Worm (Caenorhabditis elegans) whole organism, early embryonic: ENCODE measurements around the gene Y37E11B.10.

ENCODE experiments used
- B0310.2 ChIP-seq: sonication (generic microtip); optimal IDR thresholded peaks from 2 replicates; lab custom pipeline; 2016; ENCODE audit warnings: mild to moderate bottlenecking, missing genetic modification characterization, missing compliant biosample characterization
- F13C5.2 ChIP-seq: sonication (generic microtip); optimal IDR thresholded peaks from 2 replicates; lab custom pipeline; 2017; ENCODE audit warnings: mild to moderate bottlenecking, missing genetic modification characterization, inconsistent platforms, missing compliant biosample characterization
- aly-1 ChIP-seq: sonication (generic microtip); optimal IDR thresholded peaks from 2 replicates; lab custom pipeline; 2016; ENCODE audit warnings: missing genetic modification characterization, missing compliant biosample characterization
- ama-1 ChIP-seq: fragments of 150-350 bp; optimal IDR thresholded peaks from 2 replicates; lab custom pipeline; 2014
- ceh-13 ChIP-seq: fragments of 200-800 bp; sonication (Bioruptor generic); optimal IDR thresholded peaks from 2 replicates; lab custom pipeline; 2018; ENCODE audit warnings: mild to moderate bottlenecking, missing genetic modification characterization, missing compliant biosample characterization
- ceh-36 ChIP-seq: sonication (generic microtip); optimal IDR thresholded peaks from 2 replicates; lab custom pipeline; 2016; ENCODE audit warnings: missing genetic modification characterization, inconsistent platforms, missing compliant biosample characterization
- ets-7 ChIP-seq: sonication (generic microtip); optimal IDR thresholded peaks from 2 replicates; lab custom pipeline; 2016; ENCODE audit warnings: missing genotype, missing genetic modification characterization, missing compliant biosample characterization
- flt-1 ChIP-seq: fragments of 200-800 bp; sonication (Bioruptor generic); IDR thresholded peaks from 2 replicates; pipeline ENCODE4 v1.3.6; 2022; ENCODE audit warnings: missing genetic modification characterization, missing compliant biosample characterization
- hmbx-1 ChIP-seq: sonication (generic microtip); optimal IDR thresholded peaks from 2 replicates; lab custom pipeline; 2016; ENCODE audit warnings: mild to moderate bottlenecking, missing genetic modification characterization, missing compliant biosample characterization
- hmg-4 ChIP-seq: fragments of 200-800 bp; sonication (Bioruptor generic); optimal IDR thresholded peaks from 2 replicates; lab custom pipeline; 2018; ENCODE audit warnings: mild to moderate bottlenecking, missing genetic modification characterization, missing compliant biosample characterization
- hnd-1 ChIP-seq: sonication (generic microtip); optimal IDR thresholded peaks from 2 replicates; lab custom pipeline; 2016; ENCODE audit warnings: missing genetic modification characterization, missing compliant biosample characterization
- pes-1 ChIP-seq: fragments of 200-800 bp; sonication (Bioruptor generic); IDR thresholded peaks from 2 replicates; pipeline ENCODE4 v1.3.6; 2022; ENCODE audit warnings: missing genetic modification reagents, missing genetic modification characterization, missing compliant biosample characterization
- scrt-1 ChIP-seq: fragments of 200-800 bp; sonication (Bioruptor generic); IDR thresholded peaks from 2 replicates; pipeline ENCODE4 v1.3.6; 2022; ENCODE audit warnings: missing genetic modification characterization, missing compliant biosample characterization
- sea-1 ChIP-seq: fragments of 200-800 bp; sonication (Bioruptor generic); conservative IDR thresholded peaks from 2 replicates; pipeline ENCODE4 v1.3.6; 2022; ENCODE audit warnings: missing genetic modification characterization, missing compliant biosample characterization
- tbx-11 ChIP-seq: fragments of 200-800 bp; sonication (Bioruptor generic); IDR thresholded peaks from 2 replicates; pipeline ENCODE4 v1.3.6; 2022; ENCODE audit warnings: missing genetic modification characterization, missing compliant biosample characterization
- tbx-37 ChIP-seq: fragments of 200-800 bp; sonication (Bioruptor generic); conservative IDR thresholded peaks from 2 replicates; pipeline ENCODE4 v1.3.6; 2022; ENCODE audit warnings: missing genetic modification reagents, missing genetic modification characterization, missing compliant biosample characterization
- tra-4 ChIP-seq: sonication (generic microtip); optimal IDR thresholded peaks from 2 replicates; lab custom pipeline; 2017; ENCODE audit warnings: missing genetic modification characterization, missing compliant biosample characterization

The Y37E11B.10 gene

ce11 chrIV:3578667-3579066 lies 27.6 kb downstream of the Y37E11B.10 start:
- TF ChIP-seq tra-4 (tag; lab: Kevin White, UChicago) (no peak), ets-7 (tag; lab: Kevin White, UChicago) (no peak), hmbx-1 (tag; lab: Kevin White, UChicago) (no peak), scrt-1 (GFP tag; lab: Robert Waterston, UW) (no peak), flt-1 (GFP tag; lab: Robert Waterston, UW) (no peak), tbx-11 (no peak), sea-1 (GFP tag; lab: Robert Waterston, UW) (no peak), ceh-13 (GFP tag; lab: Kevin White, UChicago) (no peak), tbx-37 (GFP tag; lab: Robert Waterston, UW) (no peak), B0310.2 (tag; lab: Kevin White, UChicago) (no peak), hmg-4 (no peak), pes-1 (no peak), aly-1 (no peak), F13C5.2 (no peak), ama-1 (lab: Kevin White, UChicago) (no peak), ceh-36 (no peak), hnd-1 (tag; lab: Kevin White, UChicago) (no peak)

DNA sequence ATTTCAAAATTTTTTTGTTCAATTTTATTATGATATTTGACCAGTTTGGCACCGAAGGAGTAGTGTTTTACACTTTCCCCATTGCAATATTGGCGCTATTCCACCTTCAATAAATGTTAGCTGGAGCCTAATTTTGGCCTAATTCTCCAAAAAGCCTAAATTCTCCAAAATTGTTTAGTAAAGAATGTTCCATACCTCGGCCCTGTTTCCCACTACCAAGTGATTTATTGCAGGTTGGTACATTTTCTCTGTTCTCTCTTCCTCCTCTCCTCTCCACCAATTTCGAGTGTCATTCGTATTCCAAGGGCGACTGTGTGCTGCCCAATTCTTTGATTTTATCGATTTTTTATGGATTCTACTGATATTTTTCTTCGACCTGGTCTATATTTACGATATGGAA lies 28.1 kb downstream of the Y37E11B.10 start, which contains the start of gene Y37E11B.2:
Y37E11B.2 (plus strand) TSS at position 301 of the 400 bp plus-strand sequence.
- TF ChIP-seq ama-1 (lab: Kevin White, UChicago) (no peak), aly-1 (no peak), hnd-1 (tag; lab: Kevin White, UChicago) (no peak)

DNA sequence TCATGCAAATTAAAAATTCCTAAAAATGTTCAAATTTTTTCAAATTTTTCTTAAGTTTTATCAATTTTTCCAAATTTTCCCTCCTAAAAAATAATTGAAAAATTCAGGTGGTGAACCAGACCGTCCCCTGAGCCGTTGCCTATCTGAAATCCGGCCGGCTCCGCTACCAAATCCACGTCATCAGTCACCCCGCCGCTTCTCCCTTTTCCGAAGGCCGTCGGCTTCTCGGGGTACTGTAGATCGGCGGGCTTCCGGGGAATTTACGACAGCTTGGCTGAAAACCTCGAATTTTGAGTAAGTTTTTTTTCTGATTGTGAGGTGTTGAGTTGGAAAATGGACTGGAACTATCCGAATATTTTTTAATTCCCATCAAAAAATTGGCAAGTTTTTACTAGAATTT lies 35.7 kb downstream of the Y37E11B.10 start:
- TF ChIP-seq hmbx-1 (tag; lab: Kevin White, UChicago), result no peak
- no peak for TF ChIP-seq tra-4 (tag; lab: Kevin White, UChicago)
- no peak for TF ChIP-seq B0310.2 (tag; lab: Kevin White, UChicago)
- no peak for TF ChIP-seq flt-1 (GFP tag; lab: Robert Waterston, UW)
- no peak for TF ChIP-seq sea-1 (GFP tag; lab: Robert Waterston, UW)
- no peak for TF ChIP-seq ets-7 (tag; lab: Kevin White, UChicago)
- no peak for TF ChIP-seq hmg-4
- TF ChIP-seq scrt-1 (GFP tag; lab: Robert Waterston, UW), result no peak
- TF ChIP-seq aly-1, result no peak
- no peak for TF ChIP-seq tbx-37 (GFP tag; lab: Robert Waterston, UW)
- TF ChIP-seq F13C5.2, result no peak
- no peak for TF ChIP-seq pes-1
- TF ChIP-seq hnd-1 (tag; lab: Kevin White, UChicago), result no peak
- TF ChIP-seq tbx-11, result no peak
- no peak for TF ChIP-seq ceh-36
- no peak for TF ChIP-seq ceh-13 (GFP tag; lab: Kevin White, UChicago)

- TF ChIP-seq tbx-11, result no peak
- TF ChIP-seq scrt-1 (GFP tag; lab: Robert Waterston, UW), result no peak
- no peak for TF ChIP-seq F13C5.2
- TF ChIP-seq aly-1, result no peak
- no peak for TF ChIP-seq tra-4 (tag; lab: Kevin White, UChicago)
- TF ChIP-seq hnd-1 (tag; lab: Kevin White, UChicago), result no peak
- no peak for TF ChIP-seq hmbx-1 (tag; lab: Kevin White, UChicago)
Measured at ce11 chrIV:3568608-3569007, 37.7 kb downstream of the Y37E11B.10 start, which contains the start of gene otpl-1. TSS of gene otpl-1 (plus strand) at chrIV:3568979.

ce11 chrIV:3564901-3565300 lies 41.4 kb downstream of the Y37E11B.10 start, which contains the start of gene sre-5:
TSS of gene sre-5 (plus strand) at chrIV:3565201.
- TF ChIP-seq B0310.2 (tag; lab: Kevin White, UChicago) (no peak), aly-1 (no peak), tbx-37 (GFP tag; lab: Robert Waterston, UW) (no peak), ceh-36 (no peak), ceh-13 (GFP tag; lab: Kevin White, UChicago) (no peak), tra-4 (tag; lab: Kevin White, UChicago) (no peak), hnd-1 (tag; lab: Kevin White, UChicago) (no peak), hmbx-1 (tag; lab: Kevin White, UChicago) (no peak), sea-1 (GFP tag; lab: Robert Waterston, UW) (no peak), ets-7 (tag; lab: Kevin White, UChicago) (no peak), tbx-11 (no peak), ama-1 (lab: Kevin White, UChicago) (no peak), hmg-4 (no peak), scrt-1 (GFP tag; lab: Robert Waterston, UW) (no peak), F13C5.2 (no peak), pes-1 (no peak), flt-1 (GFP tag; lab: Robert Waterston, UW) (no peak)

DNA sequence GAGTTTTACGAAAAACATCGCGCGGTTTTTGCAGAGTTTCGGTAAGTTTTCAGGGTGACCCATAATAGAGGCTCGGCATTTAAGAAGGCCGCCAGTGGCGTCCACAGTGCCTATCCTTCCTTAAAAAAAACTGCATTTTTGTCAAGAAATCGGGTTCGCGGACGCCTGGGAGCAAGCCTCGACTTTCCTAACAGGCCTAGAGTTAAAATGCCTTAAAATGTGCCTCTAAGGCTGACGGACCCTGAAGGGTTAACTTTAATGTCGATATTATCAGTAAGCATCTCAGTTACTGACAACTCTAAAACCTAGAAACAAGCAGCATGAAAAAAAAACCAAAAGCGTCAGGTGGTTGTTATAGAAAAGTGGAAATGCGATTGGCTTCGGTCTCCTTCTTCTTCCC lies 47.1 kb downstream of the Y37E11B.10 start:
- TF ChIP-seq ceh-36 (no peak), ceh-13 (GFP tag; lab: Kevin White, UChicago) (no peak), tbx-37 (GFP tag; lab: Robert Waterston, UW) (no peak), ets-7 (tag; lab: Kevin White, UChicago) (no peak), hnd-1 (tag; lab: Kevin White, UChicago) (no peak), flt-1 (GFP tag; lab: Robert Waterston, UW) (no peak), hmbx-1 (tag; lab: Kevin White, UChicago) (no peak), aly-1 (no peak), B0310.2 (tag; lab: Kevin White, UChicago) (no peak), sea-1 (GFP tag; lab: Robert Waterston, UW) (no peak)

ce11 chrIV:3557331-3557730 lies 48.9 kb downstream of the Y37E11B.10 start, which contains the start of gene osm-9:
TSS of gene osm-9 (minus strand) at chrIV:3557431.
- TF ChIP-seq hmg-4 (no peak), ets-7 (tag; lab: Kevin White, UChicago) (no peak), F13C5.2 (no peak), ama-1 (lab: Kevin White, UChicago) (no peak), tbx-37 (GFP tag; lab: Robert Waterston, UW) (no peak), B0310.2 (tag; lab: Kevin White, UChicago) (no peak), aly-1 (no peak), hmbx-1 (tag; lab: Kevin White, UChicago) (no peak), ceh-13 (GFP tag; lab: Kevin White, UChicago) (no peak), sea-1 (GFP tag; lab: Robert Waterston, UW) (no peak), scrt-1 (GFP tag; lab: Robert Waterston, UW) (no peak), tbx-11 (no peak), ceh-36 (no peak), flt-1 (GFP tag; lab: Robert Waterston, UW) (no peak), hnd-1 (tag; lab: Kevin White, UChicago) (no peak), tra-4 (tag; lab: Kevin White, UChicago) (no peak), pes-1 (no peak)
